Fruit fly (Drosophila melanogaster) S2 (cell line): Measurements from ENCODE around the gene Nup107.

Source experiments
- CG8478 ChIP-seq: fragments of >200 bp; optimal IDR thresholded peaks from 2 replicates; lab custom pipeline; 2018
- CTCF ChIP-seq, 2 experiments: fragments of >200 bp; optimal IDR thresholded peaks; 2 replicates each; lab custom pipeline; 2018

DNA sequence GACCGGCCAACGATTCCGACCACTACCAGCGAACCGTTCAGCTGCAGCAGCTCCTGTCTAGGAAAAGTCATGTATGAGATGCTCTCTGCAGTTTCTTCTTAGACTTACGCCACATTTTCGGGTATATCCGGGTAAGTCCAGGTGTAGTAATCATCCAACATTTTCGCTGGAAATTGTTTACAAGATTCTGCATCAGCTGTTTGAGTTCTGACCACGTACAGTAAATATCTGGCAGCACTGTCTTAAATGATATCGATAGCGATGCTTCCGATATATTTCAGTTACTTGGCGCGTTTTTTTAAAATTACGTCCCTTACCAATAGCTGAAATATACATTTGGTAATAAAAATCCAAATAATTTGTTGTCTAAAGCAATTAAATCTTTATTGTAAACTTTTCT, 7.8 kb upstream of the Nup107 start, which contains the start of gene CG6729:
- TF ChIP-seq CTCF (optimal IDR thresholded peaks at IDR 0.05; lab: Kevin White, UChicago) (no peak), CG8478 (no peak)
